Worm (Caenorhabditis elegans) whole organism, late embryonic: ENCODE data around the gene C51E3.6.

Experiments used
- ceh-9 ChIP-seq: sonication (generic microtip); optimal IDR thresholded peaks from 2 replicates; lab custom pipeline; 2016; ENCODE audit warnings: mild to moderate bottlenecking, missing genetic modification characterization, inconsistent platforms, missing compliant biosample characterization
- pax-1 ChIP-seq: fragments of 150-350 bp; optimal IDR thresholded peaks from 2 replicates; lab custom pipeline; 2014; ENCODE audit warnings: missing biosample characterization, missing genetic modification characterization
- pha-4 ChIP-seq: fragments of 150-350 bp; optimal IDR thresholded peaks from 2 replicates; lab custom pipeline; 2018; ENCODE audit warnings: missing biosample characterization, missing genetic modification reagents, missing genetic modification characterization

- TF ChIP-seq pha-4 (no peak), pax-1 (tag; lab: Kevin White, UChicago) (no peak), ceh-9 (tag; lab: Kevin White, UChicago) (no peak)
Measured at ce11 chrV:10120898-10121297, 45.4 kb downstream of the C51E3.6 start, which contains the start of gene srxa-18.
